Fruit fly (Drosophila melanogaster) whole organism, embryonic: ENCODE results near the gene CG32939.

ENCODE experiments used
- B-H2 ChIP-seq: fragments of 200-800 bp; sonication (Bioruptor generic); optimal IDR thresholded peaks from 2 replicates; lab custom pipeline; 2018; ENCODE audit warnings: missing biosample characterization, mild to moderate bottlenecking, missing genetic modification characterization
- BEAF-32 ChIP-seq: fragments of 200-800 bp; sonication (Bioruptor generic); optimal IDR thresholded peaks from 3 replicates; lab custom pipeline; 2017; ENCODE audit warnings: missing biosample characterization, missing genetic modification characterization, mild to moderate bottlenecking, moderate library complexity, missing genetic modification reagents
- CG10267 ChIP-seq: fragments of 200-800 bp; sonication (Bioruptor generic); optimal IDR thresholded peaks from 2 replicates; lab custom pipeline; 2018; ENCODE audit warnings: missing biosample characterization, mild to moderate bottlenecking, missing genetic modification characterization, moderate library complexity
- CG11504 ChIP-seq: fragments of 200-800 bp; sonication (Bioruptor generic); optimal IDR thresholded peaks from 3 replicates; lab custom pipeline; 2019; ENCODE audit warnings: missing biosample characterization, mild to moderate bottlenecking, missing genetic modification characterization, moderate library complexity
- CG12659 ChIP-seq: fragments of 200-800 bp; sonication (Bioruptor generic); optimal IDR thresholded peaks from 3 replicates; lab custom pipeline; 2017; ENCODE audit warnings: mild to moderate bottlenecking, missing biosample characterization, missing genetic modification reagents, missing genetic modification characterization
- CG14050 ChIP-seq: fragments of 200-800 bp; sonication (Bioruptor generic); IDR thresholded peaks from 3 replicates; pipeline ENCODE4 v1.3.6; 2022; ENCODE audit warnings: missing biosample characterization, missing genetic modification characterization
- CG16813 ChIP-seq: fragments of 200-800 bp; sonication (Bioruptor generic); IDR thresholded peaks from 3 replicates; pipeline ENCODE4 v1.3.6; 2022; ENCODE audit warnings: missing biosample characterization, missing genetic modification characterization; ENCODE audit not compliant: partially characterized antibody
- CG17912 ChIP-seq: fragments of 200-800 bp; sonication (Bioruptor generic); optimal IDR thresholded peaks from 2 replicates; lab custom pipeline; 2018; ENCODE audit warnings: missing biosample characterization, mild to moderate bottlenecking, missing genetic modification characterization
- CG18262 ChIP-seq: fragments of 200-800 bp; optimal IDR thresholded peaks from 3 replicates; lab custom pipeline; 2019; ENCODE audit warnings: missing biosample characterization, mild to moderate bottlenecking, missing genetic modification characterization, moderate library complexity
- CG2116 ChIP-seq: fragments of 200-800 bp; sonication (Bioruptor generic); optimal IDR thresholded peaks from 3 replicates; lab custom pipeline; 2018; ENCODE audit warnings: missing biosample characterization, mild to moderate bottlenecking, missing genetic modification characterization
- CG2712 ChIP-seq: fragments of 200-800 bp; optimal IDR thresholded peaks from 3 replicates; lab custom pipeline; 2019; ENCODE audit warnings: missing biosample characterization, mild to moderate bottlenecking, missing genetic modification characterization, moderate library complexity
- CG32532 ChIP-seq: fragments of 200-800 bp; sonication (Bioruptor generic); IDR thresholded peaks from 2 replicates; pipeline ENCODE4 v1.3.6; 2022; ENCODE audit warnings: missing biosample characterization, missing genetic modification characterization
- CG32767 ChIP-seq: fragments of 200-800 bp; sonication (Bioruptor generic); IDR thresholded peaks from 2 replicates; pipeline ENCODE4 v1.3.6; 2022; ENCODE audit warnings: missing biosample characterization, missing genetic modification characterization
- CG34422 ChIP-seq: fragments of 200-800 bp; sonication (Bioruptor generic); IDR thresholded peaks from 3 replicates; pipeline ENCODE4 v1.3.6; 2022; ENCODE audit warnings: missing biosample characterization, missing genetic modification characterization
- CG4617 ChIP-seq: fragments of 200-800 bp; sonication (Bioruptor generic); optimal IDR thresholded peaks from 3 replicates; lab custom pipeline; 2016; ENCODE audit warnings: missing biosample characterization, missing genetic modification characterization, borderline replicate concordance
- CG8388 ChIP-seq: fragments of 200-800 bp; sonication (Bioruptor generic); optimal IDR thresholded peaks from 2 replicates; lab custom pipeline; 2019; ENCODE audit warnings: missing biosample characterization, mild to moderate bottlenecking, missing genetic modification characterization, moderate library complexity
- CG8924 ChIP-seq: fragments of 200-800 bp; optimal IDR thresholded peaks from 3 replicates; lab custom pipeline; 2019; ENCODE audit warnings: missing biosample characterization, mild to moderate bottlenecking, missing genetic modification characterization, moderate library complexity
- Doc3 ChIP-seq: fragments of 200-800 bp; sonication (Bioruptor generic); IDR thresholded peaks from 3 replicates; pipeline ENCODE4 v1.3.6; 2022; ENCODE audit warnings: missing biosample characterization, missing genetic modification characterization; ENCODE audit not compliant: partially characterized antibody
- Dp ChIP-seq: fragments of 200-800 bp; sonication (Bioruptor generic); optimal IDR thresholded peaks from 2 replicates; lab custom pipeline; 2018; ENCODE audit warnings: missing biosample characterization, mild to moderate bottlenecking, missing genetic modification characterization, moderate library complexity
- Ets65A ChIP-seq: fragments of 200-800 bp; sonication (Bioruptor generic); peaks from one replicate; lab custom pipeline; 2016; ENCODE audit warnings: missing biosample characterization, missing genetic modification characterization
- GATAe ChIP-seq: fragments of 200-800 bp; sonication (Bioruptor generic); conservative IDR thresholded peaks from 2 replicates; pipeline ENCODE4 v1.3.6; 2022; ENCODE audit warnings: missing biosample characterization, missing genetic modification characterization
- HLH54F ChIP-seq: fragments of 200-800 bp; sonication (Bioruptor generic); optimal IDR thresholded peaks from 3 replicates; lab custom pipeline; 2016; ENCODE audit warnings: missing biosample characterization, missing genetic modification characterization
- Med ChIP-seq: fragments of 200-800 bp; sonication (Bioruptor generic); peaks from one replicate; lab custom pipeline; 2016; ENCODE audit warnings: missing biosample characterization, missing genetic modification characterization, mild to moderate bottlenecking, inconsistent platforms, moderate library complexity
- Scr ChIP-seq: fragments of 200-800 bp; sonication (Bioruptor generic); IDR thresholded peaks from 2 replicates; pipeline ENCODE4 v1.3.6; 2022; ENCODE audit warnings: missing biosample characterization, missing genetic modification characterization; ENCODE audit not compliant: partially characterized antibody
- Xbp1 ChIP-seq: fragments of 200-800 bp; sonication (Bioruptor generic); optimal IDR thresholded peaks from 3 replicates; lab custom pipeline; 2016; ENCODE audit warnings: missing biosample characterization, mild to moderate bottlenecking, missing genetic modification characterization
- bigmax ChIP-seq: fragments of 200-800 bp; sonication (Bioruptor generic); optimal IDR thresholded peaks from 2 replicates; lab custom pipeline; 2018; ENCODE audit warnings: missing biosample characterization, mild to moderate bottlenecking, missing genetic modification characterization
- cas ChIP-seq: fragments of 200-800 bp; sonication (Bioruptor generic); IDR thresholded peaks from 2 replicates; pipeline ENCODE4 v1.3.6; 2022; ENCODE audit warnings: missing biosample characterization, missing genetic modification characterization
- hb ChIP-seq: fragments of 200-800 bp; sonication (Bioruptor generic); IDR thresholded peaks from 3 replicates; pipeline ENCODE4 v1.3.6; 2022; ENCODE audit warnings: missing biosample characterization, missing genetic modification characterization; ENCODE audit not compliant: partially characterized antibody
- hth ChIP-seq: fragments of >200 bp; optimal IDR thresholded peaks from 2 replicates; lab custom pipeline; 2017; ENCODE audit warnings: inconsistent platforms
- mld ChIP-seq: fragments of 200-800 bp; sonication (Bioruptor generic); IDR thresholded peaks from 3 replicates; pipeline ENCODE4 v1.3.6; 2022; ENCODE audit warnings: missing biosample characterization, missing genetic modification characterization; ENCODE audit not compliant: partially characterized antibody
- sens ChIP-seq: fragments of 200-800 bp; sonication (Bioruptor generic); peaks from one replicate; lab custom pipeline; 2016; ENCODE audit warnings: missing biosample characterization, missing genetic modification characterization
- sisA ChIP-seq: fragments of 200-800 bp; sonication (Bioruptor generic); IDR thresholded peaks from 2 replicates; pipeline ENCODE4 v1.3.6; 2022; ENCODE audit warnings: missing biosample characterization, missing genetic modification characterization
- so ChIP-seq: fragments of 200-800 bp; sonication (Bioruptor generic); IDR thresholded peaks from 3 replicates; pipeline ENCODE4 v1.3.6; 2022; ENCODE audit warnings: missing biosample characterization, missing genetic modification characterization
- tup ChIP-seq: fragments of 200-800 bp; sonication (Bioruptor generic); optimal IDR thresholded peaks from 2 replicates; lab custom pipeline; 2016; ENCODE audit warnings: missing biosample characterization, mild to moderate bottlenecking, missing genetic modification characterization, moderate library complexity
- twi ChIP-seq: fragments of 200-800 bp; optimal IDR thresholded peaks from 2 replicates; lab custom pipeline; 2019; ENCODE audit warnings: missing biosample characterization, mild to moderate bottlenecking, missing genetic modification characterization, moderate library complexity
- unpg ChIP-seq: fragments of 200-800 bp; sonication (Bioruptor generic); optimal IDR thresholded peaks from 3 replicates; lab custom pipeline; 2018; ENCODE audit warnings: missing biosample characterization, mild to moderate bottlenecking, missing genetic modification characterization, moderate library complexity

Gene CG32939

DNA sequence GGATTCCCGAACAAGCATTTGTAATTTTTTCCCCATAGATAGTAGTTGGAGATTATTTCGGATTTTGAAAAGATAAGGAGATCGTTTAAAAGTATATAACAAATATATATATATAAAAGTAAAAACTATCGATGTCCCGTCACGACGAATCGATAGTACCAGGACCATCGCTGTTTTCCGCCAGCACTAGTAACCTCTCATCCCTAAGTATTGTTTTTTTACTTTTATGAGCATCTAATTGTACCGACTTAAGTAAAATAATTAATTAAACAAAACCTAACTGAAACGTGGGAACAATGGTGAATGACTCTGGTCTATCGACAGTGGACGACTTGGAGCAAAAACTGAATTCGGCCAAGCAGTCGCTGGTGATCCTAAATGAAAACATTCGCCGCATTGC lies 47.8 kb downstream of the CG32939 start, which contains the start of gene Pnn (continued):
- TF ChIP-seq CG8388 (no peak), CG18262 (tag; lab: Kevin White, UChicago) (peak; percentile 17), Med (GFP tag; lab: Kevin White, UChicago) (peak; percentile 56), CG12659 (peak; percentile 30), Doc3 (GFP tag; lab: Robert Waterston, UW) (peak; percentile 86), Scr (GFP tag; lab: Robert Waterston, UW) (peak; percentile 93), CG32767 (GFP tag; lab: Robert Waterston, UW) (0 out of 2 replicates have a peak, but pooled peaks have one; percentile 19), GATAe (GFP tag; lab: Robert Waterston, UW) (no peak), CG2116 (peak; percentile 44), CG11504 (tag; lab: Kevin White, UChicago) (no peak), CG2712 (tag; lab: Kevin White, UChicago) (peak; percentile 42), CG8924 (tag; lab: Kevin White, UChicago) (peak; percentile 52), twi (no peak), HLH54F (no peak), CG14050 (no peak), tup (GFP tag; lab: Kevin White, UChicago) (no peak), bigmax (no peak), CG4617 (peak; percentile 77), CG10267 (peak; percentile 40), Xbp1 (GFP tag; lab: Kevin White, UChicago) (peak; percentile 6), hb (peak; percentile 86), sisA (GFP tag; lab: Robert Waterston, UW) (no peak), Dp (GFP tag; lab: Kevin White, UChicago) (peak; percentile 27), CG16813 (GFP tag; lab: Robert Waterston, UW) (peak; percentile 92), sens (peak; percentile 35), CG17912 (GFP tag; lab: Kevin White, UChicago) (no peak), so (no peak), mld (GFP tag; lab: Robert Waterston, UW) (peak; percentile 68; the same call in 1 of the 3 replicates), BEAF-32 (peak; percentile 84), cas (GFP tag; lab: Robert Waterston, UW) (no peak), hth (lab: Kevin White, UChicago) (no peak), B-H2 (peak; percentile 21)
- TF ChIP-seq, all 482 proteins: peak for 77

DNA sequence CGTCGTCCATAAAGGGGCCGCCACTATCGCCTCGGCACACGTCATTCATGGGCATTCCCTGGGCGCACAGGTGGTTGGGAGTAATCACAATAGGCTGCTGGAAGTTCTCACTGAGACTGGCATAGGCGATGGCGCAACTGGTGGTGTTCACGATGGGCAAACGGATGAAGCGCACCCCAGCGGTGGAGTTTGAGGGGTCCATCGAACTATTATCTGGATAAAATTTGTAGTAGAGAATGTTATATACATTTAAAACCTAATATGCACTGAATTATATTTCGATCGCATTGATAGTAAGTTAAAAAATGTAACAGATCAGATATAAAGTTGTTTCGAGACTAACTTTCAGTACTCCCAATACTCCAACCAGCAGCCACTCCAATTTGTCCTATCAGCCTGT lies 50.3 kb downstream of the CG32939 start, which contains the start of gene CG31415:
TSS of gene CG31415 (plus strand) at position 301 of the 400 bp plus-strand sequence.
- TF ChIP-seq unpg (GFP tag; lab: Kevin White, UChicago) (no peak), sens (peak; percentile 62), Med (GFP tag; lab: Kevin White, UChicago) (peak; percentile 22)

DNA sequence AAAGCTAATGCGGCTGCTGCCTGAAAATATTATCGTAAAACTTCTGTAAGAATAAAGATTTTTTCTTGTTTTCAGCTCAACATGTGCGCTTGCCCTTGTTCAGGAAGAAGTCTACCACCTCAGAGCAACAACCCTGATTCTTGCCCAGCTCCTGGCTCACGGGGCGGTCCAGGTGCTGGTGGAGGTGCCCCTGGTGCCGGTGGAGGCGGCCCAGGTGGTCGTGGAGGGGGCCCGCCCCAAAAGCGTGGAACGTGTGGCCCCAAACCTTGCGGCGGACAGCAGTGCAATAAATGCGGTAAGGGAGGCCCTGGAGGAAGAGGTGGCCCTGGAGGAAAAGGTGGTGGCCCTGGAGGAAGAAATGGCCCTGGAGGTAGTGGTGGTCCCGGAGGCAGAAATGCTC lies 51.1 kb downstream of the CG32939 start:
- 0 out of 3 replicates have a peak, but pooled peaks have one; percentile 33 for TF ChIP-seq CG34422
- no peak for TF ChIP-seq CG32532 (GFP tag; lab: Robert Waterston, UW)
- peak; percentile 55 for TF ChIP-seq Ets65A (GFP tag; lab: Kevin White, UChicago)
